Fruit fly (Drosophila melanogaster) whole organism, prepupa: Measurements from ENCODE around the gene CG46313.

Experiments
- CG31627 ChIP-seq: fragments of 200-800 bp; sonication (Bioruptor generic); optimal IDR thresholded peaks from 3 replicates; lab custom pipeline; 2016; ENCODE audit warnings: missing biosample characterization, missing genetic modification characterization
- CG6854 ChIP-seq: fragments of 200-800 bp; sonication (Bioruptor generic); optimal IDR thresholded peaks from 2 replicates; lab custom pipeline; 2017; ENCODE audit warnings: missing biosample characterization, mild to moderate bottlenecking, missing genetic modification characterization
- CG8119 ChIP-seq: fragments of 200-800 bp; sonication (Bioruptor generic); IDR thresholded peaks from 3 replicates; pipeline ENCODE4 v1.3.6; 2022; ENCODE audit warnings: missing biosample characterization, missing genetic modification characterization
- Hr4 ChIP-seq: fragments of 200-800 bp; sonication (Bioruptor generic); optimal IDR thresholded peaks from 3 replicates; lab custom pipeline; 2016; ENCODE audit warnings: missing biosample characterization, missing genetic modification characterization
- dac ChIP-seq: fragments of 200-800 bp; sonication (Bioruptor generic); optimal IDR thresholded peaks from 2 replicates; lab custom pipeline; 2017; ENCODE audit warnings: missing biosample characterization, mild to moderate bottlenecking, missing genetic modification characterization

DNA sequence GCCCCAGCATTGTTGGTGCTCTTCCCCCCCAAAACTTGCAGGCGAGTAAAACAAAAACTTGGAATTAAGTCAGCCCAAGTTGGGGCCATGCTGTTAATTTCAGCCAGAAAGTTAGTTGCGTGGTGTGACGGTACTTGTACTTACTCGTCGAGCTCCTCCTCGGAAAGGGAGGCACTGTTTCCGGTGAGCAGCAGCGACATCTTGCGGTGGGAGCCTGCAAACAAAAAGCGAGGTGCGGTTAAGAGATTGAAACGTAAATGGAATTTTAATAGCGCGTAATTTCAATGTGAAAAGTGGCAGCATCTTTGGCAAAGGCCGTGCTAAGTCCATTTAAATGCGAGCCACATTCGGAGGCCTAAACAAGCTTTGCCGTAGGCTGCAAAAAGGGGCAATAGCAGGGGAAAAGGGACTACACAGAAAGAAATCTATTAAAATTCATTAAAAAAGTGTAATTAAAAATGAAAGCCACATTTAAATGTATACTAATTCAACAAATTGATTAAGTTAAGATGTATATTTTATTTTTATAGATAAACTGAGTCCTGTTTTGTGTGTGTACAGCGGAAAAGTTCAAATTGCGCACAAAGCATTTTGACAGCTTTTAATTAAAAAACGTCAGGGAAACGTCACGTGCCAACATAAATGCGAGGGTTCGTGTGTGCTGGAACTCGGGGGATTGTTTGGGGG is 21.8 kb upstream of the CG46313 start:
- TF ChIP-seq dac (GFP tag; lab: Kevin White, UChicago) (no peak), CG31627 (GFP tag; lab: Kevin White, UChicago) (no peak), CG6854 (no peak), Hr4 (GFP tag; lab: Kevin White, UChicago) (no peak), CG8119 (GFP tag; lab: Robert Waterston, UW) (no peak)
